Worm (Caenorhabditis elegans): ENCODE data around the gene pad-2.

Gene pad-2

DNA sequence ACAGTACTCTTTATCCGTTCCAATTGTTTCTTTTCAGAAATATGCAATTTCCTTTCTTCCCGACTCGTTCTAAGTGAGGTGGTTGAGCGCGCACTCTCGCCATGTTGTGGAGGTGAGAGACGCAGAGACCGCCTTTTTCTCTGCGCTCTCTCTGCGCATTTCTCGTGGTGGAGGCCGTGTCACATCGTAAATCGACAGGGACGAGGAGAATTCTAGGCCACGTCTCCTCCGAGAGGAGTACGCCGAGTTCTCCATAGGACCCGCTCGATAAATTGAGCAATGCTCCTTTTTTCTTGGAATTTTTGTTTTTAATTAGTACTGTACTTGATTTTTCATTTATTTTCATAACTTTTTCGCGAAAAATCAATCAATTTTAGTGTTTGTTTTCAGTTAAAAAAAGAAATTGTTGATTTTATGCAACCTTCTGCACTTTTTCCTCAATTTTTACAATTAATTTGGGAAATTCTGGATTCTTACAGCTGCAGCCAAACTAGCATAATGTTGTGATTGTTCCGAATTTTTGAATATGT, 8.1 kb upstream of the pad-2 start, which contains the start of gene cnk-1 (continued):
- TF ChIP-seq Y53F4B.3 (GFP tag; IDR thresholded peaks at IDR 0.05) (no peak; the same call in 1 of the 2 replicates), nhr-27 (tag; optimal IDR thresholded peaks at IDR 0.05) (no peak), K11D2.4 (GFP tag; IDR thresholded peaks at IDR 0.05) (peak; percentile 98), lsl-1 (GFP tag; optimal IDR thresholded peaks at IDR 0.05) (peak; percentile 68), chd-7 (tag; optimal IDR thresholded peaks at IDR 0.05) (peak; percentile 57), bed-1 (GFP tag; IDR thresholded peaks at IDR 0.05) (peak; percentile 92; the same call in 1 of the 2 replicates), lag-1 (GFP tag; IDR thresholded peaks at IDR 0.05) (peak; percentile 96), B0019.2 (GFP tag; conservative IDR thresholded peaks at IDR 0.05) (peak; percentile 98), xnd-1 (tag; optimal IDR thresholded peaks at IDR 0.05) (peak; percentile 72), unc-62 (GFP tag; optimal IDR thresholded peaks at IDR 0.05) (no peak), nfya-2 (GFP tag; IDR thresholded peaks at IDR 0.05) (peak; percentile 91), lsy-27 (tag; optimal IDR thresholded peaks at IDR 0.05; ENCODE audit: borderline replicate concordance, insufficient read depth) (no peak), athp-1 (tag; optimal IDR thresholded peaks at IDR 0.05) (peak; percentile 83), F37B4.10 (GFP tag; IDR thresholded peaks at IDR 0.05) (peak; percentile 94; the same call in 1 of the 2 replicates), ets-4 (GFP tag; optimal IDR thresholded peaks at IDR 0.05) (no peak), madf-6 (GFP tag; IDR thresholded peaks at IDR 0.05) (peak; percentile 97), attf-3 (GFP tag; conservative IDR thresholded peaks at IDR 0.05) (peak; percentile 80), lin-54 (GFP tag; optimal IDR thresholded peaks at IDR 0.05) (peak; percentile 84), ceh-27 (GFP tag; optimal IDR thresholded peaks at IDR 0.05) (peak; percentile 89), let-526 (GFP tag; IDR thresholded peaks at IDR 0.05) (peak; percentile 99), snpc-4 (GFP tag; optimal IDR thresholded peaks at IDR 0.05) (no peak), snpc-4 (tag; optimal IDR thresholded peaks at IDR 0.05) (peak in 2 of 4 experiments; percentile 56 to 76), T26A5.8 (tag; optimal IDR thresholded peaks at IDR 0.05) (no peak), pbrm-1 (GFP tag; IDR thresholded peaks at IDR 0.05) (peak; percentile 98), hsf-1 (GFP tag; IDR thresholded peaks at IDR 0.05) (peak; percentile 86), Y53G8AR.9 (GFP tag; conservative IDR thresholded peaks at IDR 0.05) (peak; percentile 99), zfh-2 (GFP tag; conservative IDR thresholded peaks at IDR 0.05) (peak; percentile 81), madf-10 (tag; optimal IDR thresholded peaks at IDR 0.05) (peak; percentile 63), bed-2 (GFP tag; IDR thresholded peaks at IDR 0.05) (peak; percentile 97), zim-3 (tag; optimal IDR thresholded peaks at IDR 0.05) (peak; percentile 76), Y67H2A.10 (GFP tag; conservative IDR thresholded peaks at IDR 0.05) (peak; percentile 95), F33H1.4 (GFP tag; IDR thresholded peaks at IDR 0.05) (peak; percentile 90), ztf-28 (GFP tag; IDR thresholded peaks at IDR 0.05) (peak; percentile 99), sdz-38 (tag; optimal IDR thresholded peaks at IDR 0.05) (no peak), him-1 (tag; optimal IDR thresholded peaks at IDR 0.05) (peak; percentile 54), nhr-80 (tag; optimal IDR thresholded peaks at IDR 0.05) (peak; percentile 50), ceh-58 (GFP tag; IDR thresholded peaks at IDR 0.05) (no peak), mcd-1 (GFP tag; IDR thresholded peaks at IDR 0.05) (peak; percentile 99)

DNA sequence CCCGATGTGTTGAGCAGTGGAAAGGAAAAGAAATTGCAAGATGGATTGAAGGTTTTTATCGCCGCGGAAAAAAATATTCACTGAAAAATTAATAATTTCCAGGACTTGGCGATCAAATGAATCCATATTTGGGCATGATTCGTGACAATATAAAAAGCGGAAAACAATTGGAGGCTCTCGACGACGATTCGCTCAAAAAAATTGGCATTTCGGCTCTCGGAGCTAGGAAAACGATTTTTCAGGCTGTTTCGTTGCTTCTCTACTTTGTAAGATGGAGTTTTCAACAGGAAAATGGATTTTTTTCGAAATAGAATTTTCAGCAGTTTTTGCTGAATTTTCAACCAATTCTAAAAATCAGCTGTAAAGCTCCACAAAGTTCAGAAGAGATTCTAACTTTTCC, 7.1 kb upstream of the pad-2 start:
- no peak for TF ChIP-seq lag-1 (GFP tag; IDR thresholded peaks at IDR 0.05)
- TF ChIP-seq nhr-90 (tag; optimal IDR thresholded peaks at IDR 0.05), result no peak
- TF ChIP-seq ama-1 (optimal IDR thresholded peaks at IDR 0.05), result no peak
- TF ChIP-seq ama-1 (GFP tag; optimal IDR thresholded peaks at IDR 0.05), result no peak
- TF ChIP-seq madf-3 (GFP tag; IDR thresholded peaks at IDR 0.05), result no peak
- TF ChIP-seq K11D2.4 (GFP tag; IDR thresholded peaks at IDR 0.05), result no peak

Data from whole organism, young adult.